Fruit fly (Drosophila melanogaster) whole organism, prepupa: ENCODE measurements around the gene CG12560.

ENCODE experiments used
- CG10669 ChIP-seq: fragments of 200-800 bp; sonication (Bioruptor generic); optimal IDR thresholded peaks from 3 replicates; lab custom pipeline; 2018; ENCODE audit warnings: missing biosample characterization, mild to moderate bottlenecking, missing genetic modification characterization, moderate library complexity
- CG11762 ChIP-seq: fragments of 200-800 bp; sonication (Bioruptor generic); optimal IDR thresholded peaks from 3 replicates; lab custom pipeline; 2016; ENCODE audit warnings: missing biosample characterization, missing genetic modification characterization; ENCODE audit not compliant: insufficient read depth
- CG11902 ChIP-seq: fragments of 200-800 bp; sonication (Bioruptor generic); optimal IDR thresholded peaks from 3 replicates; lab custom pipeline; 2016; ENCODE audit warnings: missing biosample characterization, missing genetic modification characterization
- CG15336 ChIP-seq: fragments of 200-800 bp; sonication (Bioruptor generic); IDR thresholded peaks from 2 replicates; pipeline ENCODE4 v1.3.6; 2022; ENCODE audit warnings: missing biosample characterization, missing genetic modification characterization
- CG1621 ChIP-seq: fragments of 200-800 bp; sonication (Bioruptor generic); optimal IDR thresholded peaks from 3 replicates; lab custom pipeline; 2018; ENCODE audit warnings: missing biosample characterization, mild to moderate bottlenecking, missing genetic modification characterization
- CG16779 ChIP-seq: fragments of 200-800 bp; sonication (Bioruptor generic); optimal IDR thresholded peaks from 3 replicates; lab custom pipeline; 2017; ENCODE audit warnings: missing biosample characterization, mild to moderate bottlenecking, missing genetic modification characterization
- CG3032 ChIP-seq: fragments of 200-800 bp; optimal IDR thresholded peaks from 2 replicates; lab custom pipeline; 2019; ENCODE audit warnings: missing biosample characterization, mild to moderate bottlenecking, missing genetic modification characterization, moderate library complexity
- CG31627 ChIP-seq: fragments of 200-800 bp; sonication (Bioruptor generic); optimal IDR thresholded peaks from 3 replicates; lab custom pipeline; 2016; ENCODE audit warnings: missing biosample characterization, missing genetic modification characterization
- CG34406 ChIP-seq: fragments of 200-800 bp; sonication (Bioruptor generic); optimal IDR thresholded peaks from 3 replicates; lab custom pipeline; 2016; ENCODE audit warnings: missing biosample characterization, missing genetic modification characterization
- CG6163 ChIP-seq: fragments of 200-800 bp; sonication (Bioruptor generic); IDR thresholded peaks from 3 replicates; pipeline ENCODE4 v1.3.6; 2022; ENCODE audit warnings: missing biosample characterization, missing genetic modification characterization
- CG6276 ChIP-seq: fragments of 200-800 bp; sonication (Bioruptor generic); optimal IDR thresholded peaks from 2 replicates; lab custom pipeline; 2017; ENCODE audit warnings: missing biosample characterization, mild to moderate bottlenecking, missing genetic modification characterization
- CG6792 ChIP-seq: fragments of 200-800 bp; sonication (Bioruptor generic); optimal IDR thresholded peaks from 3 replicates; lab custom pipeline; 2016; ENCODE audit warnings: missing biosample characterization, missing genetic modification characterization
- CG6808 ChIP-seq: fragments of 200-800 bp; sonication (Bioruptor generic); optimal IDR thresholded peaks from 3 replicates; lab custom pipeline; 2017; ENCODE audit warnings: missing biosample characterization, missing genetic modification characterization, mild to moderate bottlenecking, moderate library complexity, missing genetic modification reagents
- CG6854 ChIP-seq: fragments of 200-800 bp; sonication (Bioruptor generic); optimal IDR thresholded peaks from 2 replicates; lab custom pipeline; 2017; ENCODE audit warnings: missing biosample characterization, mild to moderate bottlenecking, missing genetic modification characterization
- CG7368 ChIP-seq: fragments of 200-800 bp; sonication (Bioruptor generic); optimal IDR thresholded peaks from 3 replicates; lab custom pipeline; 2016; ENCODE audit warnings: missing biosample characterization, missing genetic modification characterization
- CG8119 ChIP-seq: fragments of 200-800 bp; sonication (Bioruptor generic); IDR thresholded peaks from 3 replicates; pipeline ENCODE4 v1.3.6; 2022; ENCODE audit warnings: missing biosample characterization, missing genetic modification characterization
- CG9139 ChIP-seq: fragments of 200-800 bp; sonication (Bioruptor generic); optimal IDR thresholded peaks from 3 replicates; lab custom pipeline; 2017; ENCODE audit warnings: missing biosample characterization, mild to moderate bottlenecking, missing genetic modification characterization
- Eip75B ChIP-seq: fragments of 200-800 bp; sonication (Bioruptor generic); optimal IDR thresholded peaks from 3 replicates; lab custom pipeline; 2016; ENCODE audit warnings: missing biosample characterization, missing genetic modification characterization
- Eip78C ChIP-seq: fragments of 200-800 bp; sonication (Bioruptor generic); peaks from one replicate; lab custom pipeline; 2016; ENCODE audit warnings: missing biosample characterization, missing genetic modification characterization
- Eip93F ChIP-seq: fragments of 200-800 bp; sonication (Bioruptor generic); optimal IDR thresholded peaks from 2 replicates; lab custom pipeline; 2016; ENCODE audit warnings: missing biosample characterization, mild to moderate bottlenecking, missing genetic modification characterization
- Ets96B ChIP-seq: fragments of 200-800 bp; optimal IDR thresholded peaks from 2 replicates; lab custom pipeline; 2019; ENCODE audit warnings: missing biosample characterization, mild to moderate bottlenecking, missing genetic modification characterization, moderate library complexity
- Gug ChIP-seq: fragments of 200-800 bp; sonication (Bioruptor generic); IDR thresholded peaks from 2 replicates; pipeline ENCODE4 v1.3.6; 2022; ENCODE audit warnings: missing biosample characterization, missing genetic modification characterization
- Hr38 ChIP-seq: sonication (Bioruptor generic); optimal IDR thresholded peaks from 2 replicates; lab custom pipeline; 2016; ENCODE audit warnings: missing biosample characterization, missing genetic modification characterization
- Hr39 ChIP-seq: fragments of 200-800 bp; sonication (Bioruptor generic); optimal IDR thresholded peaks from 2 replicates; lab custom pipeline; 2016; ENCODE audit warnings: missing biosample characterization, missing genetic modification characterization
- Lpt ChIP-seq: fragments of 200-800 bp; sonication (Bioruptor generic); optimal IDR thresholded peaks from 3 replicates; lab custom pipeline; 2016; ENCODE audit warnings: missing biosample characterization, missing genetic modification characterization
- Met ChIP-seq: fragments of 200-800 bp; sonication (Bioruptor generic); optimal IDR thresholded peaks from 3 replicates; lab custom pipeline; 2016; ENCODE audit warnings: missing biosample characterization, missing genetic modification characterization
- Sox102F ChIP-seq: fragments of 200-800 bp; sonication (Bioruptor generic); optimal IDR thresholded peaks from 2 replicates; lab custom pipeline; 2016; ENCODE audit warnings: missing biosample characterization, mild to moderate bottlenecking, missing genetic modification characterization
- Sox14 ChIP-seq: fragments of 200-800 bp; sonication (Bioruptor generic); optimal IDR thresholded peaks from 3 replicates; lab custom pipeline; 2016; ENCODE audit warnings: missing biosample characterization, missing genetic modification characterization
- acj6 ChIP-seq: fragments of 200-800 bp; sonication (Bioruptor generic); optimal IDR thresholded peaks from 3 replicates; lab custom pipeline; 2016; ENCODE audit warnings: missing biosample characterization, missing genetic modification characterization
- dac ChIP-seq: fragments of 200-800 bp; sonication (Bioruptor generic); optimal IDR thresholded peaks from 2 replicates; lab custom pipeline; 2017; ENCODE audit warnings: missing biosample characterization, mild to moderate bottlenecking, missing genetic modification characterization
- dsx ChIP-seq: fragments of 200-800 bp; optimal IDR thresholded peaks from 3 replicates; lab custom pipeline; 2019; ENCODE audit warnings: missing biosample characterization, mild to moderate bottlenecking, missing genetic modification characterization, moderate library complexity; ENCODE audit not compliant: poor library complexity, severe bottlenecking
- eg ChIP-seq: fragments of 200-800 bp; sonication (Bioruptor generic); IDR thresholded peaks from 3 replicates; pipeline ENCODE4 v1.3.6; 2022; ENCODE audit warnings: missing biosample characterization, missing genetic modification characterization
- esn ChIP-seq: fragments of 200-800 bp; sonication (Bioruptor generic); optimal IDR thresholded peaks from 2 replicates; lab custom pipeline; 2016; ENCODE audit warnings: missing biosample characterization, mild to moderate bottlenecking, missing genetic modification characterization, moderate library complexity
- fd85E ChIP-seq: fragments of 200-800 bp; sonication (Bioruptor generic); optimal IDR thresholded peaks from 3 replicates; lab custom pipeline; 2016; ENCODE audit warnings: missing biosample characterization, missing genetic modification characterization
- fkh ChIP-seq: fragments of 200-800 bp; sonication (Bioruptor generic); optimal IDR thresholded peaks from 3 replicates; lab custom pipeline; 2017; ENCODE audit warnings: missing biosample characterization, mild to moderate bottlenecking, missing genetic modification characterization, moderate library complexity
- net ChIP-seq: fragments of 200-800 bp; sonication (Bioruptor generic); optimal IDR thresholded peaks from 3 replicates; lab custom pipeline; 2016; ENCODE audit warnings: missing biosample characterization, missing genetic modification characterization
- pdm3 ChIP-seq: fragments of 200-800 bp; sonication (Bioruptor generic); optimal IDR thresholded peaks from 3 replicates; lab custom pipeline; 2016; ENCODE audit warnings: missing biosample characterization, missing genetic modification characterization
- salr ChIP-seq, 2 experiments: fragments of 200-800 bp; sonication (Bioruptor generic); optimal IDR thresholded peaks; 3 replicates each; lab custom pipeline; 2016 to 2018; ENCODE audit warnings: missing biosample characterization in 2 of 2, missing genetic modification characterization in 2 of 2, mild to moderate bottlenecking in 1 of 2
- ss ChIP-seq, 2 experiments: fragments of 200-800 bp; sonication (Bioruptor generic); optimal IDR thresholded peaks; 2 replicates in 1 of 2; 3 replicates in 1 of 2; lab custom pipeline; 2017 to 2018; ENCODE audit warnings: mild to moderate bottlenecking in 2 of 2, missing biosample characterization in 2 of 2, missing genetic modification characterization in 2 of 2, moderate library complexity in 1 of 2
- svp ChIP-seq: fragments of 200-800 bp; sonication (Bioruptor generic); peaks from one replicate; lab custom pipeline; 2016; ENCODE audit warnings: missing biosample characterization, missing genetic modification characterization
- topi ChIP-seq: fragments of 200-800 bp; sonication (Bioruptor generic); optimal IDR thresholded peaks from 3 replicates; lab custom pipeline; 2016; ENCODE audit warnings: missing biosample characterization, missing genetic modification characterization
- vri ChIP-seq: fragments of 200-800 bp; sonication (Bioruptor generic); optimal IDR thresholded peaks from 3 replicates; lab custom pipeline; 2016; ENCODE audit warnings: missing biosample characterization, mild to moderate bottlenecking, missing genetic modification characterization

CG12560 gene

DNA sequence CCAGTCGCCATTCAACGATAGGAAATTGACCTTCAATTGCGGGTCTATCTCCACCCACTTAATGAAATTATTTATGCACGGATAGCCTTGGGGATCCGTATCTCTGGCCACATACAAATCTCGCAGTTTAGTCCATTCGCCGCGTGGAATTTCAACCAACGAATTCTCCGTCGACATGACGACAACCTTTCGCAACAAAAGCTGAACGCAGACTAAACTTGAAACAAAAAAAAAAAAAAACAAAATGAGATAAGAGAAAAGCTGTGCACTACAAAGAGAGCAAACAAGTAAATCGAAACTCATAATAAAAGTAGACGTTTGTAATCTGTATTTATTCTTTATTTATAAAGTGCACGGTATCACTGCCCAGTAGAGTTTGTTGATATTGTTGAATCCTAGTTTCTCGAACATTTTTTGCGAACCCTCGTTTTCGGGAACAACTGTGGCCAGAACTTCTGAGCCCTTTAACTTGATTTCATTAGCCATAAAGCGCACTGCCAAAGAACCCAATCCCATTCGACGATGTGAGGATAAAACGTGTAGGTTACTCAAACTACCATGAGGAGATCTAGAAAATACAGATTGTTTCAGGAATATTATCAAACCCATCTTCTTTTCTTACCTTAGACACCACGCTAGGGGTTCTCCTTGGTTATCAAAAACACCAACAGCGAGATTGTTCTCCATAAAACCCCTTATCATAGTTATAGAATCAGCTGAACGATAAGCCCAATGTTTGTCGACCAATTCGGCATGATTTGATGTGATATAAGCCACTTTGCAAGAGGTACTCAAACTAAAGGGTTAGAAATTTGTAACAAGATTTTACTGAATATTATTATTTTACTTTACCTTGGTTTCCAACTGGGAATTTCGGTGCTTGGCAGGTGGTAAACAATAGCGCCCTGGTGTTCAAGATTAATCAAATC, at the start of gene CG12560:
CG12560 (minus strand) TSS at position 195 of the 929 bp plus-strand sequence.
- no peak for TF ChIP-seq CG11902 (GFP tag; lab: Kevin White, UChicago)
- peak; percentile 59; the same call in 2 of the 3 replicates for TF ChIP-seq CG6163 (GFP tag; lab: Robert Waterston, UW)
- TF ChIP-seq dac, result peak; percentile 10
- TF ChIP-seq CG6854, result peak; percentile 13
- TF ChIP-seq CG6808 (GFP tag; lab: Kevin White, UChicago), result peak; percentile 18
- no peak for TF ChIP-seq Met (GFP tag; lab: Kevin White, UChicago)
- peak; percentile 61; the same call in 2 of the 3 replicates for TF ChIP-seq CG8119 (GFP tag; lab: Robert Waterston, UW)
- TF ChIP-seq CG10669, result no peak
- TF ChIP-seq eg (GFP tag; lab: Robert Waterston, UW), result peak; percentile 79; the same call in 2 of the 3 replicates
- TF ChIP-seq Gug (GFP tag; lab: Robert Waterston, UW), result no peak
- no peak for TF ChIP-seq CG34406 (GFP tag; lab: Kevin White, UChicago)
- no peak for TF ChIP-seq salr (GFP tag; optimal IDR thresholded peaks at IDR 0.05; lab: Kevin White, UChicago)
- TF ChIP-seq CG9139 (GFP tag; lab: Kevin White, UChicago), result no peak
- TF ChIP-seq esn, result no peak
- no peak for TF ChIP-seq CG3032 (tag; lab: Kevin White, UChicago)
- peak; percentile 34; the same call in 1 of the 2 replicates for TF ChIP-seq CG15336 (GFP tag; lab: Robert Waterston, UW)
- TF ChIP-seq Eip78C (GFP tag; lab: Kevin White, UChicago), result peak; percentile 60
- TF ChIP-seq dsx (GFP tag; lab: Kevin White, UChicago), result peak; percentile 12
- no peak for TF ChIP-seq Hr39 (GFP tag; lab: Kevin White, UChicago)
- no peak for TF ChIP-seq CG11762 (GFP tag; lab: Kevin White, UChicago)
- TF ChIP-seq CG1621 (tag; lab: Kevin White, UChicago), result peak; percentile 48
- TF ChIP-seq Eip75B (GFP tag; lab: Kevin White, UChicago), result peak; percentile 21
- peak; percentile 57 for TF ChIP-seq CG16779 (tag; lab: Kevin White, UChicago)
- peak; percentile 55 for TF ChIP-seq net (GFP tag; lab: Kevin White, UChicago)
- TF ChIP-seq Lpt (GFP tag; lab: Kevin White, UChicago), result peak; percentile 16
- no peak for TF ChIP-seq topi (GFP tag; lab: Kevin White, UChicago)
- TF ChIP-seq fd85E (GFP tag; lab: Kevin White, UChicago), result no peak
- TF ChIP-seq CG31627, result no peak
- peak; percentile 34 for TF ChIP-seq Sox14 (GFP tag; lab: Kevin White, UChicago)
- TF ChIP-seq ss (GFP tag; optimal IDR thresholded peaks at IDR 0.05; lab: Kevin White, UChicago), result peak; percentile 32 to 44
- TF ChIP-seq CG7368 (GFP tag; lab: Kevin White, UChicago), result no peak
- peak; percentile 67 for TF ChIP-seq svp (GFP tag; lab: Kevin White, UChicago)
- TF ChIP-seq Ets96B (tag; lab: Kevin White, UChicago), result peak; percentile 1
- no peak for TF ChIP-seq acj6
- TF ChIP-seq CG6276 (GFP tag; lab: Kevin White, UChicago), result peak; percentile 46
- TF ChIP-seq fkh (GFP tag; lab: Kevin White, UChicago), result peak; percentile 26
- TF ChIP-seq Hr38 (GFP tag; lab: Kevin White, UChicago), result no peak
- no peak for TF ChIP-seq pdm3 (GFP tag; lab: Kevin White, UChicago)
- TF ChIP-seq CG6792 (GFP tag; lab: Kevin White, UChicago), result peak; percentile 15
- TF ChIP-seq Sox102F (GFP tag; lab: Kevin White, UChicago), result peak; percentile 9
- peak; percentile 34 for TF ChIP-seq vri
- no peak for TF ChIP-seq Eip93F (GFP tag; lab: Kevin White, UChicago)
